Fruit fly (Drosophila melanogaster): Measurements from ENCODE around the gene CG32579.

DNA sequence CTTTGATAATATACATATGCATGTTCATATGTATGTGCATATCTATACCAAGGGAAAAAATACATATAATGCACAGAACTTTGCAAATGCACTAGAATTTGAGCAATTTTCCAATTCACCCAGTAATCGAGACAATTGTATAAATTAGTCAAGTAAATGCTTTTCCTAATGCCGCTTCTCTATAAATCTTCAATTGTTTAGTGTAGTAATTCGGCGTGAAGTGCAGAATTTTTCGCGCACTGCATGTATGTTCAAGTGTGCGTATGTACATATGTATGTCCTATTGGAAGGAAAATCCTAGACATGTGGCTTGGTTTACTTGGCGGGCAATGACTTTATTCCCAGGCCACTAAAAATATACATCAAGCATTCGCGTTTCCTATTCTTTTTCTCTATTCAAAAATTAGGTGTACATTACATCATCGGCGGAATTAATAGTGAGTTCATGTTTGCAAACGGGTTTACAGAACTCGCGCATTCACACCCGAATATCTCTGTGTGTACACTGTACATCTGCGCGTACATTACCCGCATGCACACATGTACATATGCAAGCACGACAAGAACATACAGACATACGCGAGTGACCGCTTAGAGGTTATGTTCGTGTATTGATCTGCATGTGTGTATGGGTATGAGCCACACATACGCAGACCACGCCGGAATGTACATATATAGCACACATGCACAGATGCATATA, 4.1 kb upstream of the CG32579 start:
- no peak for TF ChIP-seq NC2α (GFP tag; optimal IDR thresholded peaks at IDR 0.05)
- TF ChIP-seq Sry-β (GFP tag; optimal IDR thresholded peaks at IDR 0.05), result no peak
- TF ChIP-seq jing (GFP tag; optimal IDR thresholded peaks at IDR 0.05), result no peak
- TF ChIP-seq br (optimal IDR thresholded peaks at IDR 0.05), result no peak
- no peak for TF ChIP-seq rib (GFP tag; IDR thresholded peaks at IDR 0.05)
- TF ChIP-seq Poxn (GFP tag; IDR thresholded peaks at IDR 0.05), result no peak
- TF ChIP-seq MESR4 (GFP tag; optimal IDR thresholded peaks at IDR 0.05), result peak; percentile 50
- TF ChIP-seq luna (GFP tag; optimal IDR thresholded peaks at IDR 0.05), result no peak
- peak; percentile 47 for TF ChIP-seq CG15514 (GFP tag; optimal IDR thresholded peaks at IDR 0.05)
- peak; percentile 8 for TF ChIP-seq gcm2 (GFP tag; optimal IDR thresholded peaks at IDR 0.05)
- peak; percentile 66 for TF ChIP-seq CG34376 (GFP tag; optimal IDR thresholded peaks at IDR 0.05)
